Worm (Caenorhabditis elegans): Measurements from ENCODE around the gene tbx-31.

Gene tbx-31

DNA sequence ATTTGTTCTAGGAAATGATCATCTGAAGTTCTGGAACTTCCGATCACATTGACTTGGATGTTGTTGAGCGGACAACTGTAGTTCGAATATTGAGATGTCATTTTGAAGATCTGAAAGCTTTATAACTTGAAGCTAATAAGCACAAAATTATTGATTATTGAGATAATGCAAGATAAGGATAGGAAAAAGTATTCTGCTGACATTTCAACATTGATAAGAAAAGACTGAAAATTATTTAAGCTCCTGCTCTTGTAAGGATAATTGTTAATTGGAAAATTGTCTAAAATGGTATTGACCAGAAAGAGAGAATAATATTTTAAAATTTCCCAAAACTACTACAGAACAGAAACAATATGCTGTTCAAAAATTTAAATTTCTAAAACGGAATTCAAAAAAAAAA, at the start of gene tbx-31:
Gene tbx-31 (minus strand): TSS at position 101 of the 400 bp plus-strand sequence.
- TF ChIP-seq F10B5.3 (tag; optimal IDR thresholded peaks at IDR 0.05), result no peak
- TF ChIP-seq snpc-4 (tag; optimal IDR thresholded peaks at IDR 0.05), result no peak
- no peak for TF ChIP-seq mdt-29 (GFP tag; IDR thresholded peaks at IDR 0.05)
- TF ChIP-seq vab-7 (GFP tag; IDR thresholded peaks at IDR 0.05), result no peak
- TF ChIP-seq T20F7.1 (GFP tag; optimal IDR thresholded peaks at IDR 0.05), result no peak
- TF ChIP-seq spr-1 (tag; optimal IDR thresholded peaks at IDR 0.05), result no peak
- TF ChIP-seq tag-97 (GFP tag; IDR thresholded peaks at IDR 0.05), result no peak
- peak; percentile 72 for TF ChIP-seq aha-1 (tag)

DNA sequence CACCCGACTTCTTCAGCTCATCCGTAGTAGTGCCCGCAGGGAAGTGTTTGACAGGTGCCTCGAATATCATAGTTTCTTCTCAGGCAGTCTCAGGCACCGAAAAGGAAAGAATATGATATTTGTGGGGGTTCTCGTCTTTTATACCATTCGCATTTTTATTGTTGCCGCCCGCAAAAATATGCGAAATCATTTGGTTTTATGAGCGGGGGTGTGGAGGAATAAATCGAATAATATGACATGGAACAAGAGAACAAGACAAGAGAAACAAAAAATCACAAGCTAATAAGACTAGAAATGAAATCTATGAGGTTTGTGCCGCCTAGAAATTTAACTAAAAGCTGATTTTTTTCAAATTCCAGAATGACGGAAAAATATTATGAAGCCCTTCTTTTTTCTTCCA, 46.4 kb upstream of the tbx-31 start, which contains the start of gene F07G6.8:
Gene F07G6.8 (minus strand): TSS at position 101 of the 400 bp plus-strand sequence.
- TF ChIP-seq fkh-10 (GFP tag; optimal IDR thresholded peaks at IDR 0.05) (no peak), aly-2 (tag; optimal IDR thresholded peaks at IDR 0.05) (no peak), snpc-4 (tag; optimal IDR thresholded peaks at IDR 0.05) (no peak), ZK337.2 (GFP tag; IDR thresholded peaks at IDR 0.05) (no peak), tra-1 (GFP tag; IDR thresholded peaks at IDR 0.05) (no peak), Y75B8A.6 (GFP tag; IDR thresholded peaks at IDR 0.05) (no peak), ceh-82 (tag; optimal IDR thresholded peaks at IDR 0.05) (no peak), tag-97 (GFP tag; IDR thresholded peaks at IDR 0.05) (no peak), mxl-2 (GFP tag; conservative IDR thresholded peaks at IDR 0.05) (no peak), F26F4.8 (GFP tag; conservative IDR thresholded peaks at IDR 0.05) (no peak), duxl-1 (tag; optimal IDR thresholded peaks at IDR 0.05; ENCODE audit: poor library complexity) (no peak), ceh-20 (GFP tag; IDR thresholded peaks at IDR 0.05) (no peak), ceh-62 (tag; optimal IDR thresholded peaks at IDR 0.05) (no peak), nhr-42 (GFP tag; IDR thresholded peaks at IDR 0.05) (no peak), daf-19 (GFP tag; conservative IDR thresholded peaks at IDR 0.05) (no peak), hlh-11 (tag; optimal IDR thresholded peaks at IDR 0.05) (no peak)

DNA sequence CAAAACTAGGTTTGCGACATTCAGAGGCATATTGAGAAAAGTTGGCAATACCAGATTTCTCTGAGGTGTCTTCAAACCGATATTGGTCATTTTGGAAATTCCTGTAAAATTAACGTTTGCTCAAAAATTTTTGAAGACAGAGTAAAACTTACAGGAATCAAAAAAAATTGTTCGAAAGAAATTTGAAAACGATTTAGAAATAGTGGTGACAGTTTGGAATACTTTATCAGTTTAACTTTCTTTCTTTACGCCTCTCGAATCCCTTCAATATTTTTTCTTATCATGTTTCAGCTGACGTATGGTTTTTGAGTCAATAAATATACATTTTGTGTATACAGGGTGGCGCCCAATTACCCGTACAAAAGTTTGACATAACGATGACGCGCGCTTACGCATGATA, 44.5 kb upstream of the tbx-31 start, which contains the start of gene fbxa-53:
Gene fbxa-53 (minus strand): TSS at position 101 of the 400 bp plus-strand sequence.
- TF ChIP-seq pqm-1 (tag; optimal IDR thresholded peaks at IDR 0.05), result peak; percentile 17
- no peak for TF ChIP-seq Y5F2A.4 (GFP tag; optimal IDR thresholded peaks at IDR 0.05)
- TF ChIP-seq daf-16 (GFP tag; optimal IDR thresholded peaks at IDR 0.05), result no peak
- peak; percentile 25 for TF ChIP-seq daf-16 (tag; optimal IDR thresholded peaks at IDR 0.05)

DNA sequence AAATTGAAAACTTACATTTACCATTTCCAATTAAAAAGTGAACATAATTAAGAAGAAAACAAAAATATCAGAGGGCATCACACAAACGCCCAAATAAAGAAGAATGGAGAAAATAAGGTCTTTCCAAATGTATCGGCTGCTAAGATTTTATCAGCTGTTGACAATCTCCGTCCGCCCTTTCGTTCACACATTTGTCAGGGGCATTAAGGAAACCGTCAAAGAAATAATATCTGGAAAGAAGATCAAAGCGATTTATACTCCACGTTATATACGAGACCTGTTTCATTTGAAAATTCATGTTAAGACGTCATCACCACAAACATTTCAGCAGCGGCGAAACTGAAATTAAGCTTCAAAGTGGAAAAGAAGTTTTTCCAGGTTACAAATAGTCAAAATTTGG, 38.6 kb upstream of the tbx-31 start, which contains the start of gene fbxa-52:
Gene fbxa-52 (minus strand): TSS at position 101 of the 400 bp plus-strand sequence.
- TF ChIP-seq duxl-1 (tag; optimal IDR thresholded peaks at IDR 0.05; ENCODE audit: poor library complexity) (no peak), pha-4 (GFP tag; IDR thresholded peaks at IDR 0.05) (no peak), pha-4 (tag; optimal IDR thresholded peaks at IDR 0.05) (no peak), dpl-1 (GFP tag; optimal IDR thresholded peaks at IDR 0.05) (no peak), lin-15B (tag; optimal IDR thresholded peaks at IDR 0.05) (no peak), unc-62 (GFP tag; optimal IDR thresholded peaks at IDR 0.05 in 1 of 2) (peak in 1 of 2 experiments; percentile 28), unc-62 (tag; optimal IDR thresholded peaks at IDR 0.05) (no peak), aly-2 (tag; optimal IDR thresholded peaks at IDR 0.05) (no peak), aha-1 (tag) (peak; percentile 48)

DNA sequence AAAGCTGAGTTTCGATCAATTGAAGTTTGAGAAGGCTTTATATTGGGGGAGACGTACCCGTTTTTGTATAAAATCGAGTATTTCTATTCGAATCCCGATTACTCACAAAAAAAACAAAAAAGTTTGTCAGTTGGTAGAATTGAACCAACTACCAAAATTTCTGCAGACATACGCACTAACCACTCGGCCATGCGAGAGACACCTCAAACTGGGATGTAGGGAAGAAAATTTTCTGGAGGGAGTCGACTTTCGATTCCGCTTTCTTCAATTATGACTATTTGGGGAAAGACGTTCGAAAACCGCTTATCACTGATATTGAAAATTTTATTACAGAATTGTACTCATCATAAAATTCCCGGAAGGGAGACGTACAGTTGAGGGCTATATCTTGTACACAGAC, 33.3 kb upstream of the tbx-31 start:
- TF ChIP-seq F26F4.8 (GFP tag; conservative IDR thresholded peaks at IDR 0.05), result 0 out of 2 replicates have a peak, but pooled peaks have one; percentile 21

DNA sequence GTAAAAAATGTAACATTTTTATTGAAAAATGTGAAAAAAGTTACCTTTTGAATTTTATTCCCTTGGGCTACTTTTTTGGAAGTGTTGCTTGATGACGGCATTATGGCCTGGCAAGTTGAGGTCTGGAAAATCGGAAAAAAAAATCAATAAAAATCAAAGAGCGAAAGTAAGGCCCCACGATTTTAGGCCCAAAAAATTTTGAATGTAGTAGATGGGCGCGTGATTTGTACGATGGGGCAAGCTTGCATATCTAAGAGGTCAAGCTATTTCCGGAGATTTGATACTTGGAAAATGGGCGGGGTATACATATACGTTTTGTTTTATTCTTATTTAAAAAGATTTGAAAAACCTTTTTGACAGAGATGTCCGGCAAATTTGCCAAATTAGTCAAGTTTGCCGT, 32.6 kb upstream of the tbx-31 start, which contains the start of gene F07G6.5:
Gene F07G6.5 (minus strand): TSS at position 101 of the 400 bp plus-strand sequence.
- TF ChIP-seq spr-3 (GFP tag; optimal IDR thresholded peaks at IDR 0.05) (no peak), nhr-42 (GFP tag; IDR thresholded peaks at IDR 0.05) (no peak), tag-97 (GFP tag; IDR thresholded peaks at IDR 0.05) (no peak), cey-2 (tag; optimal IDR thresholded peaks at IDR 0.05; ENCODE audit: borderline replicate concordance, insufficient read depth) (no peak), zag-1 (tag; optimal IDR thresholded peaks at IDR 0.05) (no peak), zfp-3 (GFP tag; conservative IDR thresholded peaks at IDR 0.05) (no peak)
